Fruit fly (Drosophila melanogaster) whole organism, embryonic: ENCODE data around the gene TpnC25D.

ENCODE experiments used
- Aef1 ChIP-seq: fragments of 200-800 bp; sonication (Bioruptor generic); IDR thresholded peaks from 3 replicates; pipeline ENCODE4 v1.3.6; 2022; ENCODE audit warnings: missing biosample characterization, missing genetic modification characterization
- Awh ChIP-seq: fragments of 200-800 bp; sonication (Bioruptor generic); IDR thresholded peaks from 2 replicates; pipeline ENCODE4, ENCODE4 v1.3.6; 2022; ENCODE audit warnings: missing biosample characterization, missing genetic modification characterization
- BEAF-32 ChIP-seq: fragments of 200-800 bp; sonication (Bioruptor generic); optimal IDR thresholded peaks from 3 replicates; lab custom pipeline; 2017; ENCODE audit warnings: missing biosample characterization, missing genetic modification characterization, mild to moderate bottlenecking, moderate library complexity, missing genetic modification reagents
- CG10209 ChIP-seq: fragments of 200-800 bp; sonication (Bioruptor generic); optimal IDR thresholded peaks from 3 replicates; lab custom pipeline; 2017; ENCODE audit warnings: missing biosample characterization, mild to moderate bottlenecking, missing genetic modification characterization, missing genetic modification reagents
- CG12769 ChIP-seq: fragments of 200-800 bp; sonication (Bioruptor generic); optimal IDR thresholded peaks from 2 replicates; lab custom pipeline; 2019; ENCODE audit warnings: missing biosample characterization, mild to moderate bottlenecking, missing genetic modification characterization, moderate library complexity
- CG13296 ChIP-seq: fragments of 200-800 bp; sonication (Bioruptor generic); optimal IDR thresholded peaks from 3 replicates; lab custom pipeline; 2018; ENCODE audit warnings: missing biosample characterization, mild to moderate bottlenecking, missing genetic modification characterization
- CG13775 ChIP-seq: fragments of 200-800 bp; sonication (Bioruptor generic); optimal IDR thresholded peaks from 3 replicates; lab custom pipeline; 2017; ENCODE audit warnings: missing biosample characterization, mild to moderate bottlenecking, missing genetic modification characterization
- CG14441 ChIP-seq: fragments of 200-800 bp; sonication (Bioruptor generic); IDR thresholded peaks from 2 replicates; pipeline ENCODE4 v1.3.6; 2022; ENCODE audit warnings: missing biosample characterization, missing genetic modification characterization
- CG14860 ChIP-seq: fragments of 200-800 bp; sonication (Bioruptor generic); IDR thresholded peaks from 3 replicates; pipeline ENCODE4 v1.3.6; 2022; ENCODE audit warnings: missing biosample characterization, missing genetic modification characterization; ENCODE audit not compliant: partially characterized antibody
- CG1647 ChIP-seq: fragments of 200-800 bp; sonication (Bioruptor generic); optimal IDR thresholded peaks from 3 replicates; lab custom pipeline; 2016; ENCODE audit warnings: missing biosample characterization, missing genetic modification characterization
- CG1792 ChIP-seq: fragments of 200-800 bp; sonication (Bioruptor generic); optimal IDR thresholded peaks from 2 replicates; lab custom pipeline; 2016; ENCODE audit warnings: missing biosample characterization, missing genetic modification characterization
- CG18262 ChIP-seq: fragments of 200-800 bp; optimal IDR thresholded peaks from 3 replicates; lab custom pipeline; 2019; ENCODE audit warnings: missing biosample characterization, mild to moderate bottlenecking, missing genetic modification characterization, moderate library complexity
- CG18599 ChIP-seq: fragments of 200-800 bp; sonication (Bioruptor generic); optimal IDR thresholded peaks from 3 replicates; lab custom pipeline; 2017; ENCODE audit warnings: missing biosample characterization, missing genetic modification characterization, mild to moderate bottlenecking, moderate library complexity, missing genetic modification reagents
- CG2712 ChIP-seq: fragments of 200-800 bp; optimal IDR thresholded peaks from 3 replicates; lab custom pipeline; 2019; ENCODE audit warnings: missing biosample characterization, mild to moderate bottlenecking, missing genetic modification characterization, moderate library complexity
- CG3281 ChIP-seq: fragments of 200-800 bp; sonication (Bioruptor generic); optimal IDR thresholded peaks from 3 replicates; lab custom pipeline; 2017; ENCODE audit warnings: missing biosample characterization, mild to moderate bottlenecking, missing genetic modification characterization
- CG33213 ChIP-seq: fragments of 200-800 bp; sonication (Bioruptor generic); optimal IDR thresholded peaks from 3 replicates; lab custom pipeline; 2016; ENCODE audit warnings: missing biosample characterization, missing genetic modification characterization
- CG34224 ChIP-seq: fragments of 200-800 bp; sonication (Bioruptor generic); IDR thresholded peaks from 3 replicates; pipeline ENCODE4 v1.3.6; 2022; ENCODE audit warnings: missing biosample characterization, missing genetic modification characterization; ENCODE audit not compliant: partially characterized antibody
- CG3838 ChIP-seq: fragments of 200-800 bp; sonication (Bioruptor generic); optimal IDR thresholded peaks from 3 replicates; lab custom pipeline; 2016; ENCODE audit warnings: missing biosample characterization, missing genetic modification characterization
- CG4730 ChIP-seq: fragments of 200-800 bp; sonication (Bioruptor generic); IDR thresholded peaks from 2 replicates; pipeline ENCODE4 v1.3.6; 2022; ENCODE audit warnings: missing biosample characterization, missing genetic modification characterization
- CG4820 ChIP-seq: fragments of 200-800 bp; sonication (Bioruptor generic); optimal IDR thresholded peaks from 3 replicates; lab custom pipeline; 2016; ENCODE audit warnings: missing biosample characterization, missing genetic modification characterization
- CG8765 ChIP-seq: fragments of 200-800 bp; sonication (Bioruptor generic); IDR thresholded peaks from 2 replicates; pipeline ENCODE4 v1.3.6; 2022; ENCODE audit warnings: missing biosample characterization, missing genetic modification characterization
- Dfd ChIP-seq, 2 experiments: fragments of >200 bp; optimal IDR thresholded peaks; 2 replicates each; lab custom pipeline; 2017; ENCODE audit warnings: missing biosample characterization in 2 of 2, missing genetic modification characterization in 2 of 2
- Dip2 ChIP-seq: fragments of 200-800 bp; sonication (Bioruptor generic); IDR thresholded peaks from 2 replicates; pipeline ENCODE4 v1.3.6; 2022; ENCODE audit warnings: missing biosample characterization, missing genetic modification characterization
- Fer2 ChIP-seq: fragments of 200-800 bp; sonication (Bioruptor generic); optimal IDR thresholded peaks from 2 replicates; lab custom pipeline; 2018; ENCODE audit warnings: missing biosample characterization, mild to moderate bottlenecking, missing genetic modification characterization, moderate library complexity
- Hr3 ChIP-seq: fragments of 200-800 bp; sonication (Bioruptor generic); optimal IDR thresholded peaks from 3 replicates; lab custom pipeline; 2016; ENCODE audit warnings: missing biosample characterization, missing genetic modification characterization
- MESR4 ChIP-seq: fragments of 200-800 bp; sonication (Bioruptor generic); optimal IDR thresholded peaks from 2 replicates; lab custom pipeline; 2018; ENCODE audit warnings: missing biosample characterization, mild to moderate bottlenecking, missing genetic modification characterization, moderate library complexity
- Meics ChIP-seq: fragments of 200-800 bp; sonication (Bioruptor generic); optimal IDR thresholded peaks from 2 replicates; lab custom pipeline; 2017; ENCODE audit warnings: missing biosample characterization, mild to moderate bottlenecking, missing genetic modification characterization
- Ptx1 ChIP-seq: fragments of 200-800 bp; sonication (Bioruptor generic); IDR thresholded peaks from 2 replicates; pipeline ENCODE4 v1.3.6; 2022; ENCODE audit warnings: missing biosample characterization, missing genetic modification characterization
- Taf1 ChIP-seq: fragments of 200-800 bp; sonication (Bioruptor generic); IDR thresholded peaks from 2 replicates; pipeline ENCODE4 v1.3.6; 2022; ENCODE audit warnings: missing biosample characterization, missing genetic modification characterization
- Vsx1 ChIP-seq: fragments of 200-800 bp; sonication (Bioruptor generic); optimal IDR thresholded peaks from 2 replicates; lab custom pipeline; 2017; ENCODE audit warnings: missing biosample characterization, mild to moderate bottlenecking, missing genetic modification characterization, missing genetic modification reagents
- bbx ChIP-seq: fragments of 200-800 bp; sonication (Bioruptor generic); IDR thresholded peaks from 2 replicates; pipeline ENCODE4 v1.3.6; 2022; ENCODE audit warnings: missing biosample characterization, missing genetic modification characterization; ENCODE audit not compliant: partially characterized antibody
- btn ChIP-seq: fragments of 200-800 bp; sonication (Bioruptor generic); optimal IDR thresholded peaks from 2 replicates; lab custom pipeline; 2016; ENCODE audit warnings: missing biosample characterization, missing genetic modification characterization
- chinmo ChIP-seq: fragments of 200-800 bp; sonication (Bioruptor generic); IDR thresholded peaks from 4 replicates; pipeline ENCODE4 v1.3.6; 2022; ENCODE audit warnings: missing biosample characterization, missing genetic modification characterization; ENCODE audit not compliant: partially characterized antibody
- crol ChIP-seq: fragments of 200-800 bp; sonication (Bioruptor generic); IDR thresholded peaks from 2 replicates; pipeline ENCODE4 v1.3.6; 2022; ENCODE audit warnings: missing biosample characterization, missing genetic modification characterization
- gcm ChIP-seq: fragments of 200-800 bp; sonication (Bioruptor generic); optimal IDR thresholded peaks from 2 replicates; lab custom pipeline; 2019; ENCODE audit warnings: missing biosample characterization, mild to moderate bottlenecking, missing genetic modification characterization, moderate library complexity
- gem ChIP-seq: fragments of 200-800 bp; sonication (Bioruptor generic); optimal IDR thresholded peaks from 2 replicates; lab custom pipeline; 2019; ENCODE audit warnings: missing biosample characterization, mild to moderate bottlenecking, missing genetic modification characterization, moderate library complexity
- gro ChIP-seq: fragments of 200-800 bp; sonication (Bioruptor generic); optimal IDR thresholded peaks from 2 replicates; lab custom pipeline; 2016; ENCODE audit warnings: missing biosample characterization, missing genetic modification characterization
- ham ChIP-seq: fragments of 200-800 bp; sonication (Bioruptor generic); IDR thresholded peaks from 2 replicates; pipeline ENCODE4 v1.3.6; 2022; ENCODE audit warnings: missing biosample characterization, missing genetic modification characterization
- jigr1 ChIP-seq: fragments of 200-800 bp; sonication (Bioruptor generic); IDR thresholded peaks from 3 replicates; pipeline ENCODE4 v1.3.6; 2022; ENCODE audit warnings: missing biosample characterization, missing genetic modification characterization
- lov ChIP-seq, 2 experiments: fragments of 200-800 bp in 1 of 2; fragments of >200 bp in 1 of 2; sonication (Bioruptor generic) in 1 of 2; IDR thresholded peaks in 1 of 2; optimal IDR thresholded peaks in 1 of 2; 2 replicates in 1 of 2; 3 replicates in 1 of 2; pipeline versions ENCODE4 v1.3.6 to Lab custom; 2017 to 2022; ENCODE audit warnings: missing biosample characterization in 1 of 2, missing genetic modification characterization in 1 of 2
- mld ChIP-seq: fragments of 200-800 bp; sonication (Bioruptor generic); IDR thresholded peaks from 3 replicates; pipeline ENCODE4 v1.3.6; 2022; ENCODE audit warnings: missing biosample characterization, missing genetic modification characterization; ENCODE audit not compliant: partially characterized antibody
- onecut ChIP-seq: fragments of 200-800 bp; sonication (Bioruptor generic); IDR thresholded peaks from 2 replicates; pipeline ENCODE4 v1.3.6; 2022; ENCODE audit warnings: missing biosample characterization, missing genetic modification characterization
- sens ChIP-seq: fragments of 200-800 bp; sonication (Bioruptor generic); peaks from one replicate; lab custom pipeline; 2016; ENCODE audit warnings: missing biosample characterization, missing genetic modification characterization
- sna ChIP-seq: fragments of 200-800 bp; sonication (Bioruptor generic); IDR thresholded peaks from 2 replicates; pipeline ENCODE4 v1.3.6; 2022; ENCODE audit warnings: missing biosample characterization, missing genetic modification characterization; ENCODE audit not compliant: partially characterized antibody
- tgo ChIP-seq: fragments of 200-800 bp; sonication (Bioruptor generic); IDR thresholded peaks from 3 replicates; pipeline ENCODE4 v1.3.6; 2022; ENCODE audit warnings: missing biosample characterization, missing genetic modification characterization
- unc-4 ChIP-seq: fragments of 200-800 bp; sonication (Bioruptor generic); IDR thresholded peaks from 2 replicates; pipeline ENCODE4 v1.3.6; 2022; ENCODE audit warnings: missing biosample characterization, missing genetic modification characterization; ENCODE audit not compliant: partially characterized antibody
- vfl ChIP-seq: fragments of 200-800 bp; sonication (Bioruptor generic); optimal IDR thresholded peaks from 2 replicates; lab custom pipeline; 2016; ENCODE audit warnings: missing biosample characterization, missing genetic modification characterization
- z ChIP-seq: fragments of 200-800 bp; sonication (Bioruptor generic); IDR thresholded peaks from 3 replicates; pipeline ENCODE4 v1.3.6; 2022; ENCODE audit warnings: missing biosample characterization, missing genetic modification characterization

TpnC25D gene

dm6 chr2L:5256036-5256846 is 39.7 kb downstream of the TpnC25D start (continued):
- TF ChIP-seq CG3281 (GFP tag; lab: Kevin White, UChicago) (no peak), Fer2 (tag; lab: Kevin White, UChicago) (no peak), CG1647 (GFP tag; lab: Kevin White, UChicago) (peak; percentile 29), CG14860 (GFP tag; lab: Robert Waterston, UW) (no peak), Hr3 (GFP tag; lab: Kevin White, UChicago) (no peak), Vsx1 (GFP tag; lab: Kevin White, UChicago) (peak; percentile 53), CG4730 (GFP tag; lab: Robert Waterston, UW) (0 out of 2 replicates have a peak, but pooled peaks have one; percentile 38), CG14441 (GFP tag; lab: Robert Waterston, UW) (peak; percentile 29; the same call in 1 of the 2 replicates), CG13296 (GFP tag; lab: Kevin White, UChicago) (no peak), Awh (GFP tag; lab: Robert Waterston, UW) (peak; percentile 53; the same call in 1 of the 2 replicates), bbx (GFP tag; lab: Robert Waterston, UW) (no peak), sna (no peak), Taf1 (no peak), CG18599 (GFP tag; lab: Kevin White, UChicago) (peak; percentile 16), gro (GFP tag; lab: Kevin White, UChicago) (no peak), Dip2 (GFP tag; lab: Robert Waterston, UW) (no peak), onecut (no peak; the same call in none of the 2 replicates), CG34224 (GFP tag; lab: Robert Waterston, UW) (no peak), btn (peak; percentile 63), chinmo (GFP tag; lab: Robert Waterston, UW) (0 out of 4 replicates have a peak, but pooled peaks have one; percentile 25), Meics (GFP tag; lab: Kevin White, UChicago) (no peak), CG4820 (no peak), CG18262 (tag; lab: Kevin White, UChicago) (peak; percentile 58), jigr1 (GFP tag; lab: Robert Waterston, UW) (no peak), Aef1 (GFP tag; lab: Robert Waterston, UW) (peak; percentile 48), Dfd (GFP tag; optimal IDR thresholded peaks at IDR 0.05; lab: Kevin White, UChicago) (no peak), CG2712 (peak; percentile 34), Ptx1 (GFP tag; lab: Robert Waterston, UW) (peak; percentile 55), CG13775 (GFP tag; lab: Kevin White, UChicago) (peak; percentile 4), sens (GFP tag; lab: Kevin White, UChicago) (peak; percentile 92), unc-4 (GFP tag; lab: Robert Waterston, UW) (no peak), CG1792 (GFP tag; lab: Kevin White, UChicago) (peak; percentile 26), tgo (GFP tag; lab: Robert Waterston, UW) (peak; percentile 51), CG3838 (GFP tag; lab: Kevin White, UChicago) (peak; percentile 20), vfl (GFP tag; lab: Kevin White, UChicago) (no peak), gcm (peak; percentile 62), MESR4 (no peak), gem (tag; lab: Kevin White, UChicago) (peak; percentile 55), CG33213 (GFP tag; lab: Kevin White, UChicago) (peak; percentile 21), mld (no peak), lov (optimal IDR thresholded peaks at IDR 0.05; lab: Kevin White, UChicago) (no peak), lov (GFP tag; IDR thresholded peaks at IDR 0.05; lab: Robert Waterston, UW) (peak; percentile 80; the same call in 2 of the 3 replicates), crol (peak; percentile 31; the same call in 1 of the 2 replicates), ham (GFP tag; lab: Robert Waterston, UW) (no peak), z (GFP tag; lab: Robert Waterston, UW) (peak; percentile 66), CG10209 (peak; percentile 59), BEAF-32 (no peak), CG12769 (tag; lab: Kevin White, UChicago) (no peak), CG8765 (GFP tag; lab: Robert Waterston, UW) (no peak)
